Worm (Caenorhabditis elegans): ENCODE data around the gene F15E6.5.

DNA sequence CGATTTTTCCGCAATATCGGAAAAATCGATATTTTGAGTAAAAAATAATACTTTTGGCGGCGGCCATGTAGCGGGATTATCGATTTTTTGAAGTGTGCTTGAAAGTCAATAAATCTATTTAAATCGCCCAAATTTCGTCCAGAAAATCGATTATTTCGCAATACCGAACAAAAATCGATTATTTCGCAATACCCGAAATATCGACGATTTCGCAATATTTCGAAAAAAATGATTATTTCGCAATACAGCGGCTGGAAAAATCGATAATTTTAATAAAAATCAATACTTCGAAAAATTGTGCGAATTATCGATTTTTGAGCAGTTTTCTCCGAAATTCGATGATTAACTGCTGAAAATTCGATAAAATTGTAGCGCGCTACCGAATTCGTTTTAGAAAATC lies 28.7 kb downstream of the F15E6.5 start:
- TF ChIP-seq ces-1 (GFP tag; optimal IDR thresholded peaks at IDR 0.05) (no peak), unc-62 (GFP tag; optimal IDR thresholded peaks at IDR 0.05) (no peak), elt-3 (tag; optimal IDR thresholded peaks at IDR 0.05) (no peak)
